Fruit fly (Drosophila melanogaster) whole organism, embryonic: ENCODE measurements around the gene Gk1.

Experiments
- Abd-B ChIP-seq: fragments of 200-800 bp; sonication (Bioruptor generic); optimal IDR thresholded peaks from 2 replicates; lab custom pipeline; 2018; ENCODE audit warnings: missing biosample characterization, mild to moderate bottlenecking, missing genetic modification characterization, moderate library complexity
- Atf-2 ChIP-seq: fragments of 200-800 bp; sonication (Bioruptor generic); optimal IDR thresholded peaks from 2 replicates; lab custom pipeline; 2016; ENCODE audit warnings: missing biosample characterization, missing genetic modification characterization
- Awh ChIP-seq: fragments of 200-800 bp; sonication (Bioruptor generic); IDR thresholded peaks from 2 replicates; pipeline ENCODE4, ENCODE4 v1.3.6; 2022; ENCODE audit warnings: missing biosample characterization, missing genetic modification characterization
- CG10462 ChIP-seq: fragments of 200-800 bp; sonication (Bioruptor generic); optimal IDR thresholded peaks from 2 replicates; lab custom pipeline; 2016; ENCODE audit warnings: missing biosample characterization, missing genetic modification characterization
- CG10979 ChIP-seq: fragments of 200-800 bp; sonication (Bioruptor generic); optimal IDR thresholded peaks from 2 replicates; lab custom pipeline; 2018; ENCODE audit warnings: missing biosample characterization, mild to moderate bottlenecking, missing genetic modification characterization, moderate library complexity
- CG11560 ChIP-seq: fragments of 200-800 bp; sonication (Bioruptor generic); IDR thresholded peaks from 3 replicates; pipeline ENCODE4 v1.3.6; 2022; ENCODE audit warnings: missing biosample characterization, missing genetic modification characterization
- CG12219 ChIP-seq: fragments of 200-800 bp; sonication (Bioruptor generic); optimal IDR thresholded peaks from 3 replicates; lab custom pipeline; 2018; ENCODE audit warnings: missing biosample characterization, mild to moderate bottlenecking, missing genetic modification characterization
- CG30431 ChIP-seq: fragments of 200-800 bp; sonication (Bioruptor generic); optimal IDR thresholded peaks from 2 replicates; lab custom pipeline; 2017; ENCODE audit warnings: missing biosample characterization, missing genetic modification characterization
- CG3726 ChIP-seq: fragments of 200-800 bp; sonication (Bioruptor generic); IDR thresholded peaks from 3 replicates; pipeline ENCODE4, ENCODE4 v1.3.6; 2022; ENCODE audit warnings: missing biosample characterization, missing genetic modification characterization
- CG5180 ChIP-seq: fragments of 200-800 bp; sonication (Bioruptor generic); optimal IDR thresholded peaks from 3 replicates; lab custom pipeline; 2017; ENCODE audit warnings: missing biosample characterization, missing genetic modification characterization, mild to moderate bottlenecking, moderate library complexity, missing genetic modification reagents
- CG5953 ChIP-seq: fragments of 200-800 bp; sonication (Bioruptor generic); IDR thresholded peaks from 2 replicates; pipeline ENCODE4 v1.3.6; 2022; ENCODE audit warnings: missing biosample characterization, missing genetic modification characterization
- CG7271 ChIP-seq: fragments of 200-800 bp; sonication (Bioruptor generic); optimal IDR thresholded peaks from 2 replicates; lab custom pipeline; 2018; ENCODE audit warnings: missing biosample characterization, mild to moderate bottlenecking, missing genetic modification characterization, moderate library complexity
- CG8089 ChIP-seq: fragments of 200-800 bp; sonication (Bioruptor generic); optimal IDR thresholded peaks from 3 replicates; lab custom pipeline; 2016; ENCODE audit warnings: missing biosample characterization, missing genetic modification characterization
- CG8765 ChIP-seq: fragments of 200-800 bp; sonication (Bioruptor generic); IDR thresholded peaks from 2 replicates; pipeline ENCODE4 v1.3.6; 2022; ENCODE audit warnings: missing biosample characterization, missing genetic modification characterization
- Chrac-16 ChIP-seq: fragments of 200-800 bp; sonication (Bioruptor generic); optimal IDR thresholded peaks from 3 replicates; lab custom pipeline; 2016; ENCODE audit warnings: missing biosample characterization, missing genetic modification characterization
- CkIIα-i1 ChIP-seq: fragments of 200-800 bp; sonication (Bioruptor generic); IDR thresholded peaks from 2 replicates; pipeline ENCODE4 v1.3.6; 2022; ENCODE audit warnings: missing biosample characterization, missing genetic modification characterization
- Dek ChIP-seq: fragments of 200-800 bp; sonication (Bioruptor generic); optimal IDR thresholded peaks from 3 replicates; lab custom pipeline; 2019; ENCODE audit warnings: missing biosample characterization, mild to moderate bottlenecking, missing genetic modification characterization, moderate library complexity
- Dip2 ChIP-seq: fragments of 200-800 bp; sonication (Bioruptor generic); IDR thresholded peaks from 2 replicates; pipeline ENCODE4 v1.3.6; 2022; ENCODE audit warnings: missing biosample characterization, missing genetic modification characterization
- E2f1 ChIP-seq: fragments of 200-800 bp; sonication (Bioruptor generic); IDR thresholded peaks from 2 replicates; pipeline ENCODE4 v1.3.6; 2022; ENCODE audit warnings: missing biosample characterization, missing genetic modification characterization
- GATAe ChIP-seq: fragments of 200-800 bp; sonication (Bioruptor generic); conservative IDR thresholded peaks from 2 replicates; pipeline ENCODE4 v1.3.6; 2022; ENCODE audit warnings: missing biosample characterization, missing genetic modification characterization
- Hmx ChIP-seq: fragments of 200-800 bp; sonication (Bioruptor generic); optimal IDR thresholded peaks from 2 replicates; lab custom pipeline; 2016; ENCODE audit warnings: missing biosample characterization, missing genetic modification characterization
- Hr51 ChIP-seq, 2 experiments: fragments of 200-800 bp; sonication (Bioruptor generic); optimal IDR thresholded peaks; 2 replicates in 1 of 2; 3 replicates in 1 of 2; lab custom pipeline; 2016 to 2018; ENCODE audit warnings: missing biosample characterization in 2 of 2, missing genetic modification characterization in 2 of 2, mild to moderate bottlenecking in 1 of 2, moderate library complexity in 1 of 2
- Max ChIP-seq: fragments of 200-800 bp; sonication (Bioruptor generic); optimal IDR thresholded peaks from 2 replicates; lab custom pipeline; 2016; ENCODE audit warnings: missing biosample characterization, mild to moderate bottlenecking, missing genetic modification characterization
- Nf-YA ChIP-seq: fragments of 200-800 bp; sonication (Bioruptor generic); IDR thresholded peaks from 2 replicates; pipeline ENCODE4 v1.3.6; 2022; ENCODE audit warnings: missing biosample characterization, missing genetic modification characterization
- Nf-YB ChIP-seq: fragments of 200-800 bp; sonication (Bioruptor generic); optimal IDR thresholded peaks from 3 replicates; lab custom pipeline; 2019; ENCODE audit warnings: missing biosample characterization, mild to moderate bottlenecking, missing genetic modification characterization, moderate library complexity
- Rx ChIP-seq: fragments of 200-800 bp; sonication (Bioruptor generic); IDR thresholded peaks from 2 replicates; pipeline ENCODE4 v1.3.6; 2022; ENCODE audit warnings: missing biosample characterization, missing genetic modification characterization
- Sry-δ ChIP-seq: fragments of 200-800 bp; sonication (Bioruptor generic); optimal IDR thresholded peaks from 2 replicates; lab custom pipeline; 2016; ENCODE audit warnings: missing biosample characterization, missing genetic modification characterization
- Trl ChIP-seq, 3 experiments: fragments of >200 bp in 2 of 3; fragments of 200-800 bp in 1 of 3; sonication (Bioruptor generic) in 1 of 3; optimal IDR thresholded peaks; 2 replicates in 1 of 3; 3 replicates in 2 of 3; lab custom pipeline; 2016 to 2017; ENCODE audit warnings: missing biosample characterization in 1 of 3, missing genetic modification characterization in 1 of 3
- al ChIP-seq: fragments of 200-800 bp; sonication (Bioruptor generic); IDR thresholded peaks from 2 replicates; pipeline ENCODE4 v1.3.6; 2022; ENCODE audit warnings: missing biosample characterization, missing genetic modification characterization
- bcd ChIP-seq: fragments of 200-800 bp; sonication (Bioruptor generic); optimal IDR thresholded peaks from 2 replicates; lab custom pipeline; 2017; ENCODE audit warnings: missing biosample characterization, mild to moderate bottlenecking, missing genetic modification characterization
- corto ChIP-seq: fragments of 200-800 bp; sonication (Bioruptor generic); optimal IDR thresholded peaks from 2 replicates; lab custom pipeline; 2016; ENCODE audit warnings: missing biosample characterization, mild to moderate bottlenecking, missing genetic modification characterization, moderate library complexity
- exex ChIP-seq: fragments of 200-800 bp; sonication (Bioruptor generic); optimal IDR thresholded peaks from 4 replicates; lab custom pipeline; 2018; ENCODE audit warnings: missing biosample characterization, mild to moderate bottlenecking, missing genetic modification characterization, moderate library complexity
- gfzf ChIP-seq: fragments of 200-800 bp; sonication (Bioruptor generic); optimal IDR thresholded peaks from 2 replicates; lab custom pipeline; 2016; ENCODE audit warnings: missing biosample characterization, mild to moderate bottlenecking, missing genetic modification characterization, moderate library complexity
- kah ChIP-seq: fragments of 200-800 bp; sonication (Bioruptor generic); optimal IDR thresholded peaks from 2 replicates; lab custom pipeline; 2018; ENCODE audit warnings: missing biosample characterization, mild to moderate bottlenecking, missing genetic modification characterization
- lbe ChIP-seq: fragments of 200-800 bp; sonication (Bioruptor generic); optimal IDR thresholded peaks from 2 replicates; lab custom pipeline; 2016; ENCODE audit warnings: missing biosample characterization, mild to moderate bottlenecking, missing genetic modification characterization
- lola ChIP-seq, 3 experiments: fragments of >200 bp in 2 of 3; fragments of 200-800 bp in 1 of 3; sonication (Bioruptor generic) in 1 of 3; optimal IDR thresholded peaks; 2 replicates each; lab custom pipeline; 2017 to 2019; ENCODE audit warnings: missing biosample characterization in 3 of 3, missing genetic modification characterization in 3 of 3, mild to moderate bottlenecking in 1 of 3, moderate library complexity in 1 of 3
- nerfin-2 ChIP-seq: fragments of 200-800 bp; sonication (Bioruptor generic); IDR thresholded peaks from 2 replicates; pipeline ENCODE4 v1.3.6; 2022; ENCODE audit warnings: missing biosample characterization, missing genetic modification characterization; ENCODE audit not compliant: partially characterized antibody
- nom ChIP-seq: fragments of 200-800 bp; sonication (Bioruptor generic); optimal IDR thresholded peaks from 2 replicates; lab custom pipeline; 2017; ENCODE audit warnings: missing biosample characterization, missing genetic modification characterization, mild to moderate bottlenecking, moderate library complexity, missing genetic modification reagents
- onecut ChIP-seq: fragments of 200-800 bp; sonication (Bioruptor generic); IDR thresholded peaks from 2 replicates; pipeline ENCODE4 v1.3.6; 2022; ENCODE audit warnings: missing biosample characterization, missing genetic modification characterization
- shn ChIP-seq: fragments of 200-800 bp; sonication (Bioruptor generic); optimal IDR thresholded peaks from 3 replicates; lab custom pipeline; 2016; ENCODE audit warnings: missing biosample characterization, missing genetic modification characterization
- sna ChIP-seq: fragments of 200-800 bp; sonication (Bioruptor generic); IDR thresholded peaks from 2 replicates; pipeline ENCODE4 v1.3.6; 2022; ENCODE audit warnings: missing biosample characterization, missing genetic modification characterization; ENCODE audit not compliant: partially characterized antibody
- sug ChIP-seq: fragments of 200-800 bp; optimal IDR thresholded peaks from 2 replicates; lab custom pipeline; 2019; ENCODE audit warnings: missing biosample characterization, mild to moderate bottlenecking, missing genetic modification characterization, moderate library complexity
- toy ChIP-seq: fragments of 200-800 bp; sonication (Bioruptor generic); IDR thresholded peaks from 2 replicates; pipeline ENCODE4 v1.3.6; 2022; ENCODE audit warnings: missing biosample characterization, missing genetic modification characterization
- twi ChIP-seq: fragments of 200-800 bp; optimal IDR thresholded peaks from 2 replicates; lab custom pipeline; 2019; ENCODE audit warnings: missing biosample characterization, mild to moderate bottlenecking, missing genetic modification characterization, moderate library complexity
- unpg ChIP-seq: fragments of 200-800 bp; sonication (Bioruptor generic); optimal IDR thresholded peaks from 3 replicates; lab custom pipeline; 2018; ENCODE audit warnings: missing biosample characterization, mild to moderate bottlenecking, missing genetic modification characterization, moderate library complexity
- wor ChIP-seq: fragments of 200-800 bp; sonication (Bioruptor generic); IDR thresholded peaks from 2 replicates; pipeline ENCODE4 v1.3.6; 2022; ENCODE audit warnings: missing biosample characterization, missing genetic modification characterization
- zfh2 ChIP-seq: fragments of 200-800 bp; sonication (Bioruptor generic); optimal IDR thresholded peaks from 2 replicates; lab custom pipeline; 2016; ENCODE audit warnings: missing biosample characterization, missing genetic modification characterization

The Gk1 gene

DNA sequence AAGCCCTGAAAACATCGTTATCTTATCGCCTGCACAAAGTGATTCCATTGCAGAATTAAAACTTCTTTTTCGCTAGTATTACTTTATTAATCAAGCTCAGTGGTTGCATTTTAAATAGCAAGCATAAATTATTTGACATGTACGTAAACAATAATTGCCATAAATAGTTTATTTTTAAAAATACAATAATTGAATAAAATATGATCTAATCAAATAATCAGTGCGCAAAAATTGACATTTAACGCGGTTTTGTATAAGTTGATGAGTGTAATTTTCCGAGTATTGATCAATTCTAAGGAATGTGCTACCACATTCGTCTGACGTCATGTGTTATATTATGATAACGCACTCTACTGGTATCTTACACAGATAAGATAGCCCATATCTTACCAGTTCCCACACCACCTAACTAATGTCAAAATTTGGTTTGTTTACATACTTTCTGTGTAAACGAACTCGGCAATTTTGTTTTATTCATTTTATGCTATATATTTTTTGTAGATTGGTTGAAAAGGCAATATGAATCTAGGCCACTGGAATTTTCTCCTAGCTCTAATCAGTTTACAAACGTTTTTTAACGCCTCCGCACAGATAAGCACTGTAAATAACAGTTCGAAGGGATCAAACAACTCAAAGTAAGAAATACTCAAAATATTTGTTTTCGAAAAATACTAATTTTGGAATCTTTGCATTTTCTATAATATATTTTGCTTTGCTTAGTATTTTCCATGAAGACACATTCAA, 42.0 kb upstream of the Gk1 start, which contains the start of gene mthl14 (continued):
- TF ChIP-seq Hr51 (GFP tag; optimal IDR thresholded peaks at IDR 0.05; lab: Kevin White, UChicago) (no peak), gfzf (GFP tag; lab: Kevin White, UChicago) (peak; percentile 53), kah (GFP tag; lab: Kevin White, UChicago) (no peak), sna (GFP tag; lab: Robert Waterston, UW) (no peak), toy (GFP tag; lab: Robert Waterston, UW) (no peak), CG12219 (GFP tag; lab: Kevin White, UChicago) (no peak), Nf-YB (no peak), sug (tag; lab: Kevin White, UChicago) (no peak), zfh2 (GFP tag; lab: Kevin White, UChicago) (no peak), onecut (GFP tag; lab: Robert Waterston, UW) (no peak), CG8089 (no peak), al (no peak), Rx (no peak), unpg (GFP tag; lab: Kevin White, UChicago) (no peak), CG10462 (GFP tag; lab: Kevin White, UChicago) (no peak), GATAe (GFP tag; lab: Robert Waterston, UW) (peak; percentile 63; the same call in 1 of the 2 replicates), exex (tag; lab: Kevin White, UChicago) (peak; percentile 92), CkIIα-i1 (no peak), bcd (GFP tag; lab: Kevin White, UChicago) (no peak), CG7271 (tag; lab: Kevin White, UChicago) (no peak)

DNA sequence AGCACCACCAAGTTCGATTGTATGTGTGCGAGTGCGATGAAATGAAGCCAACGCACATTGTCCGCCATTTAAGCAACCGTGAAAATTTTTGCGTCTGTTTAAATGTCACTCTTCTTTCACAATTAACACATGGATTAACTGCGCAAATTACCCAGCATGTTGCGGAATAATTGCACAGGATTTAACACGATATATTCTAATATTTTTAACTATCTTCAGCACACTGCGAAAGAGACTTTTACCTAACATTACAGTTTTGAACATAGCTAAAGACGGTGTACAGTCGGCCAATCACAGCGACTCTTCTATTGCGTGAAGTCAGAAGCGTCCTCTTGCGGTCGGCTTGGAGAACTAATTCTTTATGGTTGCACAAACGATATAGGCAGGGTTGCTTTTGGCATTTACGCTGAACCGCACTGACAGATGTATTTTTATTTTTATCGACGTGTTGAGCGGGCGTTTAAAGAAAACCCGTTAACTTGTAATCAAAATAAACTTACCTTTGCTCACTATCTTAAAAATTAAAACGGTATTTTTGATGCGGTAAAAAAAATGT, 41.1 kb upstream of the Gk1 start:
- TF ChIP-seq CG3726 (GFP tag; lab: Robert Waterston, UW) (no peak), Max (GFP tag; lab: Kevin White, UChicago) (no peak), Nf-YA (GFP tag; lab: Robert Waterston, UW) (peak; percentile 87), corto (GFP tag; lab: Kevin White, UChicago) (no peak), Awh (GFP tag; lab: Robert Waterston, UW) (no peak), Dip2 (GFP tag; lab: Robert Waterston, UW) (no peak), Dek (tag; lab: Kevin White, UChicago) (no peak), CG7271 (tag; lab: Kevin White, UChicago) (no peak), nerfin-2 (peak; percentile 55), CG30431 (GFP tag; lab: Kevin White, UChicago) (no peak), CG8765 (GFP tag; lab: Robert Waterston, UW) (peak; percentile 30; the same call in 1 of the 2 replicates), CG10979 (peak; percentile 19), CG5180 (GFP tag; lab: Kevin White, UChicago) (peak; percentile 85), lola (GFP tag; optimal IDR thresholded peaks at IDR 0.05; lab: Kevin White, UChicago) (no peak), Abd-B (GFP tag; lab: Kevin White, UChicago) (no peak), Sry-δ (GFP tag; lab: Kevin White, UChicago) (peak; percentile 77), Atf-2 (GFP tag; lab: Kevin White, UChicago) (peak; percentile 50), CG5953 (GFP tag; lab: Robert Waterston, UW) (peak; percentile 54; the same call in 1 of the 2 replicates), E2f1 (GFP tag; lab: Robert Waterston, UW) (peak; percentile 47; the same call in 1 of the 2 replicates), Chrac-16 (GFP tag; lab: Kevin White, UChicago) (peak; percentile 27), Hmx (GFP tag; lab: Kevin White, UChicago) (no peak), CG10462 (GFP tag; lab: Kevin White, UChicago) (no peak), shn (GFP tag; lab: Kevin White, UChicago) (peak; percentile 11), wor (no peak), Trl (optimal IDR thresholded peaks at IDR 0.05; lab: Kevin White, UChicago) (no peak), Trl (GFP tag; optimal IDR thresholded peaks at IDR 0.05; lab: Kevin White, UChicago) (peak; percentile 50), CG11560 (tag; lab: Robert Waterston, UW) (0 out of 3 replicates have a peak, but pooled peaks have one; percentile 17), lbe (GFP tag; lab: Kevin White, UChicago) (peak; percentile 38), twi (peak; percentile 44), nom (GFP tag; lab: Kevin White, UChicago) (peak; percentile 26)
